Fruit fly (Drosophila melanogaster): ENCODE results near the gene Ibf1.

DNA sequence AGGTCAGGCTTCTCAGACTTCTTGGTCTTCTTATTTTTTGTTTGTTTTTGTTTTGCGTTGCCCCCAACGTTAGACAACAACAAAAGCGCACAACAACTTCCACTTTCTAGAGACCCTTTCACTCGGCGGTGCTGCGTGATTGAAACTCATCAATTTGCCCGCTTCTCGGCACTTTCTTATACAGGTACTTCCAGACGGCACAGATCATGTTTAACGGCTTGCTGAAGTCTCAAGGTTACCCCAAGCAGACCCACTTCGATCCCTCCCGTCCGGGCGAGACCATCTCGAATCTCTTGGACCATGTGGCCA is 9.1 kb upstream of the Ibf1 start:
- TF ChIP-seq CTCF (optimal IDR thresholded peaks at IDR 0.05) (no peak), CG8478 (optimal IDR thresholded peaks at IDR 0.05) (no peak)
